Fruit fly (Drosophila melanogaster): ENCODE measurements around the gene CG15337.
A peak's percentile ranks its signal among the peaks of the same experiment; 100 is the strongest.

Gene CG15337

DNA sequence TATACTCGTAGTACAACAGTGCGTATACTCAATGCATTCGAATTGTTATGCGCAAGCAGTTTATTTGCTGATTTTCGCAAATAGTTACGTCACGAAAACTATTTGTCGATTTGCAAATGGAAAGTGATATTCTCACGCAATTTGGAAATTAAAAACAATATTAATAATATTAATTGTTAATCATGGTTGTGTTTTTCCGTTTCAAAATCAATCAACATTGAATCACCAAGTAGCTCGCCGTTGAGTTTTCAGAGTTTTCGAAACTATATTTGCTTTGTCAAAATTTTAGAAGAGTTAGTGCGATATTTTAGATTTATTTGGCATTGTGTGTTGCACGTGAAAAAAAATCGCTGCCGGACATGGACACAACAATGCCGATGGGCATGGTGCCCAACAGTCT lies at the start of gene CG15337:
Gene CG15337, plus strand, starts transcription at position 301 of the 400 bp plus-strand sequence.
- TF ChIP-seq CG4318 (GFP tag; optimal IDR thresholded peaks at IDR 0.05) = no peak
- no peak for TF ChIP-seq Hr4 (GFP tag; optimal IDR thresholded peaks at IDR 0.05)

dm6 chrX:8110984-8111383 lies 48.9 kb upstream of the CG15337 start:
- TF ChIP-seq vri (GFP tag; optimal IDR thresholded peaks at IDR 0.05) (peak; percentile 76), CG1621 (tag; optimal IDR thresholded peaks at IDR 0.05) (no peak), CG8119 (GFP tag; IDR thresholded peaks at IDR 0.05) (no peak)

DNA sequence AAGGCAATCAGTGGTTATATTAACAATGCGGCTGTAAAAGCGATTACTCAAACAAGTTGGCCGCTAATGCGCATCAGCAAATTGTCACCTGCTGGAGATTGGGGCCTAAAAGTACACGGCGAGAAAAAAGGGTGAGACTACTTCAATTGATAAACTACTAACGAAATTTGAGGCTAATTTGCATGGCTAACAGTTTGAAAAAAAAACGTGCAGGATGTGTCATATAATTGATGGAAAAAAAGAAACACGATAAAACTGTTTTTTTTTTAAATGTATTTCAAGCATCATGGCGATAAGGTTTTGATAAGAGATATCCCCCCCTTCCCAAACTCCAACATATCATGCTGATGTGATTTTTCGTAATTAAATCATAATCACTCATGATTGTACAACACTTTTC lies 47.1 kb upstream of the CG15337 start:
- TF ChIP-seq Met (GFP tag; optimal IDR thresholded peaks at IDR 0.05) (peak; percentile 2), topi (GFP tag; optimal IDR thresholded peaks at IDR 0.05) (no peak), svp (GFP tag) (peak; percentile 51), Gug (GFP tag; IDR thresholded peaks at IDR 0.05) (no peak), ss (GFP tag; optimal IDR thresholded peaks at IDR 0.05) (no peak), CG11902 (GFP tag; optimal IDR thresholded peaks at IDR 0.05) (no peak), Sox14 (GFP tag; optimal IDR thresholded peaks at IDR 0.05) (no peak), Eip78C (GFP tag) (peak; percentile 59), esn (GFP tag; optimal IDR thresholded peaks at IDR 0.05) (peak; percentile 8), CG15336 (GFP tag; IDR thresholded peaks at IDR 0.05) (no peak), lz (GFP tag; optimal IDR thresholded peaks at IDR 0.05) (peak; percentile 10)

- TF ChIP-seq CG8319 (GFP tag; optimal IDR thresholded peaks at IDR 0.05) (no peak), Hr4 (GFP tag; optimal IDR thresholded peaks at IDR 0.05) (peak; percentile 24), fd85E (GFP tag; optimal IDR thresholded peaks at IDR 0.05) (no peak), CG7368 (GFP tag; optimal IDR thresholded peaks at IDR 0.05) (no peak), Eip78C (GFP tag) (peak; percentile 54), Hr39 (GFP tag; optimal IDR thresholded peaks at IDR 0.05) (peak; percentile 25), CG34406 (GFP tag; optimal IDR thresholded peaks at IDR 0.05) (no peak), Met (GFP tag; optimal IDR thresholded peaks at IDR 0.05) (peak; percentile 3), Gug (GFP tag; IDR thresholded peaks at IDR 0.05) (no peak), fd59A (GFP tag; optimal IDR thresholded peaks at IDR 0.05) (no peak), Eip93F (GFP tag; optimal IDR thresholded peaks at IDR 0.05) (no peak), CG11902 (GFP tag; optimal IDR thresholded peaks at IDR 0.05) (no peak), achi (GFP tag; optimal IDR thresholded peaks at IDR 0.05) (peak; percentile 5), pdm3 (GFP tag; optimal IDR thresholded peaks at IDR 0.05) (peak; percentile 36), CG1621 (tag; optimal IDR thresholded peaks at IDR 0.05) (no peak), CG6163 (GFP tag; IDR thresholded peaks at IDR 0.05) (0 out of 3 replicates have a peak, but pooled peaks have one; percentile 17), CG16779 (tag; optimal IDR thresholded peaks at IDR 0.05) (no peak), CG6792 (GFP tag; optimal IDR thresholded peaks at IDR 0.05) (peak; percentile 0), Hr38 (GFP tag; optimal IDR thresholded peaks at IDR 0.05) (no peak), fkh (GFP tag; optimal IDR thresholded peaks at IDR 0.05) (peak; percentile 31), cyc (GFP tag; optimal IDR thresholded peaks at IDR 0.05) (peak; percentile 13), CG10631 (GFP tag; optimal IDR thresholded peaks at IDR 0.05) (peak; percentile 17), Blimp-1 (GFP tag; optimal IDR thresholded peaks at IDR 0.05) (no peak), spab (GFP tag; optimal IDR thresholded peaks at IDR 0.05) (no peak), CG9139 (GFP tag; optimal IDR thresholded peaks at IDR 0.05) (no peak), CG8632 (GFP tag; optimal IDR thresholded peaks at IDR 0.05) (no peak), CG11294 (GFP tag; IDR thresholded peaks at IDR 0.05) (peak; percentile 50; the same call in 1 of the 2 replicates), esn (GFP tag; optimal IDR thresholded peaks at IDR 0.05) (peak; percentile 15), eg (GFP tag; IDR thresholded peaks at IDR 0.05) (peak; percentile 28; the same call in 1 of the 3 replicates), Ets21C (GFP tag; optimal IDR thresholded peaks at IDR 0.05) (no peak), CG3919 (GFP tag; optimal IDR thresholded peaks at IDR 0.05) (no peak), CG4318 (GFP tag; optimal IDR thresholded peaks at IDR 0.05) (no peak), Smox (GFP tag; optimal IDR thresholded peaks at IDR 0.05) (no peak), CG6854 (GFP tag; optimal IDR thresholded peaks at IDR 0.05) (no peak), Sox102F (GFP tag; optimal IDR thresholded peaks at IDR 0.05) (no peak), salr (GFP tag; optimal IDR thresholded peaks at IDR 0.05) (no peak), CG15336 (GFP tag; IDR thresholded peaks at IDR 0.05) (0 out of 2 replicates have a peak, but pooled peaks have one; percentile 16)
These were observed 46.2 kb upstream of the CG15337 start for dm6 chrX:8113386-8114279.
